In genomic region chrX:10232497-10232896, dm6 we compare ENCODE assay signal across 1 fruit fly cellular context.
TF ChIP-seq lines count a peak whose summit lies in the region.

No protein-coding gene starts in this region.

TF ChIP-seq in whole organism, embryonic, 481 proteins besides CTCF, POLR2A, EP300 and RAD21 (continued from another document):
- TF ChIP-seq pb (GFP tag; optimal IDR thresholded peaks at IDR 0.05; lab: Kevin White, UChicago) (no peak), Ets65A (GFP tag; lab: Kevin White, UChicago) (peak; percentile 80), usp (GFP tag; optimal IDR thresholded peaks at IDR 0.05; lab: Kevin White, UChicago) (no peak), chn (GFP tag; optimal IDR thresholded peaks at IDR 0.05; lab: Kevin White, UChicago) (peak; percentile 56), CG7839 (tag; optimal IDR thresholded peaks at IDR 0.05; lab: Kevin White, UChicago) (peak; percentile 80), Nf-YB (GFP tag; optimal IDR thresholded peaks at IDR 0.05; lab: Kevin White, UChicago) (peak; percentile 68), Atf6 (GFP tag; IDR thresholded peaks at IDR 0.05; lab: Robert Waterston, UW) (peak; percentile 50; the same call in 1 of the 2 replicates), Neu2 (GFP tag; optimal IDR thresholded peaks at IDR 0.05; lab: Kevin White, UChicago; ENCODE audit: borderline replicate concordance) (no peak), CG8765 (GFP tag; IDR thresholded peaks at IDR 0.05; lab: Robert Waterston, UW) (no peak), CG31441 (GFP tag; IDR thresholded peaks at IDR 0.05; lab: Robert Waterston, UW) (peak; percentile 76), Tbp (GFP tag; optimal IDR thresholded peaks at IDR 0.05; lab: Kevin White, UChicago) (no peak), Poxn (GFP tag; IDR thresholded peaks at IDR 0.05; lab: Robert Waterston, UW) (no peak), Hr39 (optimal IDR thresholded peaks at IDR 0.05; lab: Kevin White, UChicago) (no peak), Kr (GFP tag; optimal IDR thresholded peaks at IDR 0.05; lab: Kevin White, UChicago) (no peak), row (GFP tag; IDR thresholded peaks at IDR 0.05; lab: Robert Waterston, UW) (peak; percentile 66), CG16815 (GFP tag; optimal IDR thresholded peaks at IDR 0.05; lab: Kevin White, UChicago) (peak; percentile 19), CG15479 (GFP tag; optimal IDR thresholded peaks at IDR 0.05; lab: Kevin White, UChicago) (no peak), pum (GFP tag; optimal IDR thresholded peaks at IDR 0.05; lab: Kevin White, UChicago) (peak; percentile 38), CG2199 (GFP tag; IDR thresholded peaks at IDR 0.05; lab: Robert Waterston, UW) (no peak), vfl (GFP tag; optimal IDR thresholded peaks at IDR 0.05; lab: Kevin White, UChicago) (peak; percentile 28), sqz (GFP tag; optimal IDR thresholded peaks at IDR 0.05; lab: Kevin White, UChicago) (peak; percentile 61), hkb (optimal IDR thresholded peaks at IDR 0.05; lab: Kevin White, UChicago) (no peak), hkb (GFP tag; IDR thresholded peaks at IDR 0.05; lab: Robert Waterston, UW) (peak; percentile 83; the same call in 1 of the 2 replicates), CG6791 (GFP tag; IDR thresholded peaks at IDR 0.05; lab: Robert Waterston, UW; ENCODE audit: partially characterized antibody) (no peak), Ssrp (tag; optimal IDR thresholded peaks at IDR 0.05; lab: Kevin White, UChicago) (peak; percentile 80), sens-2 (GFP tag; IDR thresholded peaks at IDR 0.05; lab: Robert Waterston, UW) (no peak), Rfx (GFP tag; IDR thresholded peaks at IDR 0.05; lab: Robert Waterston, UW) (peak; percentile 74), Fer2 (tag; optimal IDR thresholded peaks at IDR 0.05; lab: Kevin White, UChicago) (no peak), Sry-δ (GFP tag; optimal IDR thresholded peaks at IDR 0.05; lab: Kevin White, UChicago) (no peak), luna (GFP tag; optimal IDR thresholded peaks at IDR 0.05; lab: Kevin White, UChicago) (no peak), Hey (tag; optimal IDR thresholded peaks at IDR 0.05; lab: Kevin White, UChicago) (no peak), CG11398 (GFP tag; optimal IDR thresholded peaks at IDR 0.05; lab: Kevin White, UChicago) (peak; percentile 46), toy (GFP tag; IDR thresholded peaks at IDR 0.05; lab: Robert Waterston, UW) (no peak), H15 (GFP tag; IDR thresholded peaks at IDR 0.05; lab: Robert Waterston, UW) (0 out of 3 replicates have a peak, but pooled peaks have one; percentile 48), HLH54F (GFP tag; optimal IDR thresholded peaks at IDR 0.05; lab: Kevin White, UChicago) (peak; percentile 36), stc (GFP tag; IDR thresholded peaks at IDR 0.05; lab: Robert Waterston, UW) (peak; percentile 75), jumu (GFP tag; optimal IDR thresholded peaks at IDR 0.05; lab: Kevin White, UChicago) (peak; percentile 28), Dip2 (GFP tag; IDR thresholded peaks at IDR 0.05; lab: Robert Waterston, UW) (no peak), Trl (optimal IDR thresholded peaks at IDR 0.05; lab: Kevin White, UChicago) (no peak), Trl (GFP tag; optimal IDR thresholded peaks at IDR 0.05; lab: Kevin White, UChicago) (no peak), CG9876 (GFP tag; optimal IDR thresholded peaks at IDR 0.05; lab: Kevin White, UChicago) (no peak), vnd (GFP tag; IDR thresholded peaks at IDR 0.05; lab: Robert Waterston, UW; ENCODE audit: partially characterized antibody) (no peak), CG3407 (GFP tag; optimal IDR thresholded peaks at IDR 0.05; lab: Kevin White, UChicago) (peak; percentile 59), CG10209 (GFP tag; optimal IDR thresholded peaks at IDR 0.05; lab: Kevin White, UChicago) (peak; percentile 54), ab (GFP tag; optimal IDR thresholded peaks at IDR 0.05; lab: Kevin White, UChicago) (no peak), z (GFP tag; IDR thresholded peaks at IDR 0.05; lab: Robert Waterston, UW) (no peak), CG17361 (GFP tag; IDR thresholded peaks at IDR 0.05; lab: Robert Waterston, UW) (peak; percentile 84), CG10565 (GFP tag; optimal IDR thresholded peaks at IDR 0.05; lab: Kevin White, UChicago) (no peak), fd3F (GFP tag; optimal IDR thresholded peaks at IDR 0.05; lab: Kevin White, UChicago) (peak; percentile 78), CG2116 (GFP tag; optimal IDR thresholded peaks at IDR 0.05; lab: Kevin White, UChicago) (peak; percentile 43), Adf1 (GFP tag; IDR thresholded peaks at IDR 0.05; lab: Robert Waterston, UW) (0 out of 2 replicates have a peak, but pooled peaks have one; percentile 10), Mes4 (GFP tag; optimal IDR thresholded peaks at IDR 0.05; lab: Kevin White, UChicago) (peak; percentile 53), CG4730 (GFP tag; IDR thresholded peaks at IDR 0.05; lab: Robert Waterston, UW) (no peak), CG13123 (GFP tag; optimal IDR thresholded peaks at IDR 0.05; lab: Kevin White, UChicago) (peak; percentile 33), CHES-1-like (GFP tag; optimal IDR thresholded peaks at IDR 0.05; lab: Kevin White, UChicago) (peak; percentile 23), grn (GFP tag; optimal IDR thresholded peaks at IDR 0.05; lab: Kevin White, UChicago) (no peak), CG9797 (GFP tag; optimal IDR thresholded peaks at IDR 0.05; lab: Kevin White, UChicago) (no peak), CG8089 (GFP tag; optimal IDR thresholded peaks at IDR 0.05; lab: Kevin White, UChicago) (no peak), abd-A (tag; optimal IDR thresholded peaks at IDR 0.05; lab: Kevin White, UChicago) (peak; percentile 39), Doc3 (GFP tag; IDR thresholded peaks at IDR 0.05; lab: Robert Waterston, UW; ENCODE audit: partially characterized antibody) (no peak), ATbp (GFP tag; optimal IDR thresholded peaks at IDR 0.05; lab: Kevin White, UChicago) (peak; percentile 79), CG13296 (GFP tag; optimal IDR thresholded peaks at IDR 0.05; lab: Kevin White, UChicago) (peak; percentile 80), Fer3 (tag; optimal IDR thresholded peaks at IDR 0.05; lab: Kevin White, UChicago) (peak; percentile 60), CG14710 (tag; optimal IDR thresholded peaks at IDR 0.05; lab: Kevin White, UChicago) (no peak), CG17612 (GFP tag; IDR thresholded peaks at IDR 0.05; lab: Robert Waterston, UW) (0 out of 2 replicates have a peak, but pooled peaks have one; percentile 23), CG17359 (tag; optimal IDR thresholded peaks at IDR 0.05; lab: Kevin White, UChicago) (peak; percentile 79), CG11247 (GFP tag; IDR thresholded peaks at IDR 0.05; lab: Robert Waterston, UW) (0 out of 2 replicates have a peak, but pooled peaks have one; percentile 22), YL-1 (GFP tag; optimal IDR thresholded peaks at IDR 0.05; lab: Kevin White, UChicago) (no peak), CG3847 (GFP tag; IDR thresholded peaks at IDR 0.05; lab: Robert Waterston, UW) (peak; percentile 50; the same call in 1 of the 2 replicates), B-H2 (GFP tag; optimal IDR thresholded peaks at IDR 0.05; lab: Kevin White, UChicago) (no peak), CG5245 (GFP tag; optimal IDR thresholded peaks at IDR 0.05; lab: Kevin White, UChicago) (peak; percentile 22), sc (optimal IDR thresholded peaks at IDR 0.05; lab: Kevin White, UChicago) (no peak), sc (GFP tag; optimal IDR thresholded peaks at IDR 0.05; lab: Kevin White, UChicago) (peak; percentile 29), Hr3 (GFP tag; optimal IDR thresholded peaks at IDR 0.05; lab: Kevin White, UChicago) (peak; percentile 61), CG10959 (GFP tag; IDR thresholded peaks at IDR 0.05; lab: Robert Waterston, UW) (no peak), kah (GFP tag; optimal IDR thresholded peaks at IDR 0.05; lab: Kevin White, UChicago) (peak; percentile 47)
